Fruit fly (Drosophila melanogaster): ENCODE results near the gene Ir67b.

DNA sequence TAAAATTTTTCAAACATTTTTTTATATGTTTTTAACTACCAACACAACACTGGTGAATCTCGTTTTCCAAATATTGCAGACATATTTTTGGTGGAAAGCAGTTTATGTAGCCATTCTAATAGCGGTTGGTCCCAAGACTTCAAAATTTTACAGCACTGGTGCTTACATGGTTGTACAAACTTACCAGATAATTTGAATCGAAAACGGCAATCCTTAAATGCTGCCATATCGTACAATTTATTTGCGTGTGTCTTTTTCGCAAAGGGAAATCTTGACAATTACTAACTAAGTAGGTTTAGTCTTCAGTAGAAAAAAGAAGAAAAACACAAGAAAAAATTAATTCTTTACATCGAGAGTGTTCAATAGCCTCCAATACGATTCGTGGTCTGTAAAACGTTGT lies 19.3 kb downstream of the Ir67b start, which contains the start of gene CG12362:
- TF ChIP-seq h (optimal IDR thresholded peaks at IDR 0.05) (no peak), psq (optimal IDR thresholded peaks at IDR 0.05) (no peak), ttk (optimal IDR thresholded peaks at IDR 0.05) (no peak)
